Fruit fly (Drosophila melanogaster) whole organism, embryonic: ENCODE measurements around the gene Wdr33.
A peak's percentile ranks its signal among the peaks of the same experiment; 100 is the strongest.

Experiments used
- Ada2b ChIP-seq: fragments of 200-800 bp; sonication (Bioruptor generic); IDR thresholded peaks from 2 replicates; pipeline ENCODE4 v1.3.6; 2022; ENCODE audit warnings: missing biosample characterization, missing genetic modification characterization
- B-H1 ChIP-seq: fragments of 200-800 bp; sonication (Bioruptor generic); IDR thresholded peaks from 3 replicates; pipeline ENCODE4 v1.3.6; 2022; ENCODE audit warnings: missing biosample characterization, missing genetic modification characterization
- CG10321 ChIP-seq: fragments of 200-800 bp; sonication (Bioruptor generic); IDR thresholded peaks from 2 replicates; pipeline ENCODE4 v1.3.6; 2022; ENCODE audit warnings: missing biosample characterization, missing genetic modification characterization
- CG10565 ChIP-seq: fragments of 200-800 bp; sonication (Bioruptor generic); optimal IDR thresholded peaks from 3 replicates; lab custom pipeline; 2016; ENCODE audit warnings: missing biosample characterization, mild to moderate bottlenecking, missing genetic modification characterization
- CG10959 ChIP-seq: fragments of 200-800 bp; sonication (Bioruptor generic); IDR thresholded peaks from 2 replicates; pipeline ENCODE4 v1.3.6; 2022; ENCODE audit warnings: missing biosample characterization, missing genetic modification characterization
- CG11085 ChIP-seq: fragments of 200-800 bp; sonication (Bioruptor generic); IDR thresholded peaks from 2 replicates; pipeline ENCODE4 v1.3.6; 2022; ENCODE audit warnings: missing biosample characterization, missing genetic modification characterization
- CG11504 ChIP-seq: fragments of 200-800 bp; sonication (Bioruptor generic); optimal IDR thresholded peaks from 3 replicates; lab custom pipeline; 2019; ENCODE audit warnings: missing biosample characterization, mild to moderate bottlenecking, missing genetic modification characterization, moderate library complexity
- CG12236 ChIP-seq: fragments of 200-800 bp; sonication (Bioruptor generic); optimal IDR thresholded peaks from 2 replicates; lab custom pipeline; 2016; ENCODE audit warnings: missing biosample characterization, missing genetic modification characterization
- CG12299 ChIP-seq: fragments of 200-800 bp; sonication (Bioruptor generic); optimal IDR thresholded peaks from 2 replicates; lab custom pipeline; 2018; ENCODE audit warnings: missing biosample characterization, mild to moderate bottlenecking, missing genetic modification characterization
- CG1233 ChIP-seq: fragments of 200-800 bp; sonication (Bioruptor generic); optimal IDR thresholded peaks from 4 replicates; lab custom pipeline; 2018; ENCODE audit warnings: missing biosample characterization, mild to moderate bottlenecking, missing genetic modification characterization
- CG12744 ChIP-seq: fragments of 200-800 bp; sonication (Bioruptor generic); optimal IDR thresholded peaks from 2 replicates; lab custom pipeline; 2016; ENCODE audit warnings: missing biosample characterization, missing genetic modification characterization
- CG15011 ChIP-seq: fragments of 200-800 bp; sonication (Bioruptor generic); optimal IDR thresholded peaks from 3 replicates; lab custom pipeline; 2018; ENCODE audit warnings: missing biosample characterization, mild to moderate bottlenecking, missing genetic modification characterization
- CG15514 ChIP-seq: fragments of 200-800 bp; sonication (Bioruptor generic); optimal IDR thresholded peaks from 3 replicates; lab custom pipeline; 2017; ENCODE audit warnings: missing biosample characterization, missing genetic modification characterization, mild to moderate bottlenecking, moderate library complexity, missing genetic modification reagents
- CG15601 ChIP-seq: fragments of 200-800 bp; sonication (Bioruptor generic); optimal IDR thresholded peaks from 3 replicates; lab custom pipeline; 2019; ENCODE audit warnings: missing biosample characterization, mild to moderate bottlenecking, missing genetic modification characterization, moderate library complexity
- CG1603 ChIP-seq: fragments of 200-800 bp; sonication (Bioruptor generic); optimal IDR thresholded peaks from 2 replicates; lab custom pipeline; 2019; ENCODE audit warnings: missing biosample characterization, mild to moderate bottlenecking, missing genetic modification characterization, moderate library complexity
- CG17568 ChIP-seq: fragments of 200-800 bp; sonication (Bioruptor generic); optimal IDR thresholded peaks from 2 replicates; lab custom pipeline; 2018; ENCODE audit warnings: missing biosample characterization, mild to moderate bottlenecking, missing genetic modification characterization, moderate library complexity
- CG17802 ChIP-seq: fragments of 200-800 bp; sonication (Bioruptor generic); optimal IDR thresholded peaks from 2 replicates; lab custom pipeline; 2018; ENCODE audit warnings: missing biosample characterization, mild to moderate bottlenecking, missing genetic modification characterization, moderate library complexity
- CG2129 ChIP-seq: fragments of 200-800 bp; sonication (Bioruptor generic); IDR thresholded peaks from 2 replicates; pipeline ENCODE4 v1.3.6; 2022; ENCODE audit warnings: missing biosample characterization, missing genetic modification characterization; ENCODE audit not compliant: partially characterized antibody
- CG2712 ChIP-seq: fragments of 200-800 bp; optimal IDR thresholded peaks from 3 replicates; lab custom pipeline; 2019; ENCODE audit warnings: missing biosample characterization, mild to moderate bottlenecking, missing genetic modification characterization, moderate library complexity
- CG2889 ChIP-seq: fragments of 200-800 bp; sonication (Bioruptor generic); IDR thresholded peaks from 3 replicates; pipeline ENCODE4 v1.3.6; 2022; ENCODE audit warnings: missing biosample characterization, missing genetic modification characterization
- CG32772 ChIP-seq: fragments of 200-800 bp; sonication (Bioruptor generic); IDR thresholded peaks from 2 replicates; pipeline ENCODE4 v1.3.6; 2022; ENCODE audit warnings: missing biosample characterization, missing genetic modification characterization
- CG43689 ChIP-seq: fragments of 200-800 bp; sonication (Bioruptor generic); IDR thresholded peaks from 2 replicates; pipeline ENCODE4 v1.3.6; 2022; ENCODE audit warnings: missing biosample characterization, missing genetic modification characterization
- CG6272 ChIP-seq: fragments of 200-800 bp; sonication (Bioruptor generic); IDR thresholded peaks from 2 replicates; pipeline ENCODE4 v1.3.6; 2022; ENCODE audit warnings: missing biosample characterization, missing genetic modification characterization
- CG6683 ChIP-seq: fragments of 200-800 bp; sonication (Bioruptor generic); optimal IDR thresholded peaks from 2 replicates; lab custom pipeline; 2017; ENCODE audit warnings: missing biosample characterization, mild to moderate bottlenecking, missing genetic modification characterization, missing genetic modification reagents
- CG6689 ChIP-seq: fragments of 200-800 bp; sonication (Bioruptor generic); IDR thresholded peaks from 2 replicates; pipeline ENCODE4 v1.3.6; 2022; ENCODE audit warnings: missing biosample characterization, missing genetic modification characterization
- CG7372 ChIP-seq: fragments of 200-800 bp; sonication (Bioruptor generic); IDR thresholded peaks from 2 replicates; pipeline ENCODE4 v1.3.6; 2022; ENCODE audit warnings: missing biosample characterization, missing genetic modification characterization
- CG8388 ChIP-seq: fragments of 200-800 bp; sonication (Bioruptor generic); optimal IDR thresholded peaks from 2 replicates; lab custom pipeline; 2019; ENCODE audit warnings: missing biosample characterization, mild to moderate bottlenecking, missing genetic modification characterization, moderate library complexity
- Camta ChIP-seq: fragments of 200-800 bp; sonication (Bioruptor generic); optimal IDR thresholded peaks from 2 replicates; lab custom pipeline; 2016; ENCODE audit warnings: missing biosample characterization, missing genetic modification characterization
- Doc2 ChIP-seq: fragments of 200-800 bp; sonication (Bioruptor generic); IDR thresholded peaks from 2 replicates; pipeline ENCODE4 v1.3.6; 2022; ENCODE audit warnings: missing biosample characterization, missing genetic modification characterization
- Elba2 ChIP-seq: fragments of 200-800 bp; sonication (Bioruptor generic); optimal IDR thresholded peaks from 3 replicates; lab custom pipeline; 2016; ENCODE audit warnings: missing biosample characterization, missing genetic modification characterization
- Fer3 ChIP-seq: fragments of 200-800 bp; sonication (Bioruptor generic); optimal IDR thresholded peaks from 2 replicates; lab custom pipeline; 2018; ENCODE audit warnings: missing biosample characterization, mild to moderate bottlenecking, missing genetic modification characterization, moderate library complexity
- GATAe ChIP-seq: fragments of 200-800 bp; sonication (Bioruptor generic); conservative IDR thresholded peaks from 2 replicates; pipeline ENCODE4 v1.3.6; 2022; ENCODE audit warnings: missing biosample characterization, missing genetic modification characterization
- Gug ChIP-seq: fragments of 200-800 bp; sonication (Bioruptor generic); IDR thresholded peaks from 4 replicates; pipeline ENCODE4 v1.3.6; 2022; ENCODE audit warnings: missing biosample characterization, missing genetic modification characterization
- Hr39 ChIP-seq: fragments of >200 bp; optimal IDR thresholded peaks from 2 replicates; lab custom pipeline; 2017
- Six4 ChIP-seq: fragments of 200-800 bp; sonication (Bioruptor generic); optimal IDR thresholded peaks from 2 replicates; lab custom pipeline; 2016; ENCODE audit warnings: missing biosample characterization, missing genetic modification characterization
- TFAM ChIP-seq: fragments of 200-800 bp; sonication (Bioruptor generic); optimal IDR thresholded peaks from 2 replicates; lab custom pipeline; 2017; ENCODE audit warnings: missing biosample characterization, missing genetic modification characterization, inconsistent platforms
- Usf ChIP-seq: fragments of 200-800 bp; sonication (Bioruptor generic); optimal IDR thresholded peaks from 2 replicates; lab custom pipeline; 2017; ENCODE audit warnings: missing genotype, missing biosample characterization, missing genetic modification characterization
- Xrp1 ChIP-seq: fragments of 200-800 bp; sonication (Bioruptor generic); IDR thresholded peaks from 2 replicates; pipeline ENCODE4 v1.3.6; 2022; ENCODE audit warnings: missing biosample characterization, missing genetic modification characterization
- bigmax ChIP-seq: fragments of 200-800 bp; sonication (Bioruptor generic); optimal IDR thresholded peaks from 2 replicates; lab custom pipeline; 2018; ENCODE audit warnings: missing biosample characterization, mild to moderate bottlenecking, missing genetic modification characterization
- cas ChIP-seq: fragments of 200-800 bp; sonication (Bioruptor generic); IDR thresholded peaks from 2 replicates; pipeline ENCODE4 v1.3.6; 2022; ENCODE audit warnings: missing biosample characterization, missing genetic modification characterization
- crol ChIP-seq: fragments of 200-800 bp; sonication (Bioruptor generic); IDR thresholded peaks from 2 replicates; pipeline ENCODE4 v1.3.6; 2022; ENCODE audit warnings: missing biosample characterization, missing genetic modification characterization
- exex ChIP-seq: fragments of 200-800 bp; sonication (Bioruptor generic); optimal IDR thresholded peaks from 4 replicates; lab custom pipeline; 2018; ENCODE audit warnings: missing biosample characterization, mild to moderate bottlenecking, missing genetic modification characterization, moderate library complexity
- h ChIP-seq: fragments of >200 bp; optimal IDR thresholded peaks from 2 replicates; lab custom pipeline; 2017
- ind ChIP-seq: fragments of 200-800 bp; sonication (Bioruptor generic); optimal IDR thresholded peaks from 3 replicates; lab custom pipeline; 2016; ENCODE audit warnings: missing biosample characterization, missing genetic modification characterization
- lola ChIP-seq, 3 experiments: fragments of >200 bp in 2 of 3; fragments of 200-800 bp in 1 of 3; sonication (Bioruptor generic) in 1 of 3; optimal IDR thresholded peaks; 2 replicates each; lab custom pipeline; 2017 to 2019; ENCODE audit warnings: missing biosample characterization in 3 of 3, missing genetic modification characterization in 3 of 3, mild to moderate bottlenecking in 1 of 3, moderate library complexity in 1 of 3
- pan ChIP-seq, 4 experiments: fragments of >200 bp in 3 of 4; fragments of 200-800 bp in 1 of 4; sonication (Bioruptor generic) in 1 of 4; optimal IDR thresholded peaks in 3 of 4; IDR thresholded peaks in 1 of 4; 2 replicates each; pipeline versions ENCODE4 v1.3.6 to Lab custom; 2017 to 2022; ENCODE audit warnings: missing biosample characterization in 2 of 4, missing genetic modification characterization in 2 of 4, mixed read lengths in 1 of 4
- rib ChIP-seq: fragments of 200-800 bp; sonication (Bioruptor generic); IDR thresholded peaks from 2 replicates; pipeline ENCODE4 v1.3.6; 2022; ENCODE audit warnings: missing biosample characterization, missing genetic modification characterization
- scrt ChIP-seq: fragments of 200-800 bp; sonication (Bioruptor generic); optimal IDR thresholded peaks from 2 replicates; lab custom pipeline; 2018; ENCODE audit warnings: missing biosample characterization, mild to moderate bottlenecking, missing genetic modification characterization, moderate library complexity
- so ChIP-seq: fragments of 200-800 bp; sonication (Bioruptor generic); IDR thresholded peaks from 3 replicates; pipeline ENCODE4 v1.3.6; 2022; ENCODE audit warnings: missing biosample characterization, missing genetic modification characterization
- zfh1 ChIP-seq: fragments of 200-800 bp; sonication (Bioruptor generic); IDR thresholded peaks from 3 replicates; pipeline ENCODE4 v1.3.6; 2022; ENCODE audit warnings: missing biosample characterization, missing genetic modification characterization

Wdr33 gene

DNA sequence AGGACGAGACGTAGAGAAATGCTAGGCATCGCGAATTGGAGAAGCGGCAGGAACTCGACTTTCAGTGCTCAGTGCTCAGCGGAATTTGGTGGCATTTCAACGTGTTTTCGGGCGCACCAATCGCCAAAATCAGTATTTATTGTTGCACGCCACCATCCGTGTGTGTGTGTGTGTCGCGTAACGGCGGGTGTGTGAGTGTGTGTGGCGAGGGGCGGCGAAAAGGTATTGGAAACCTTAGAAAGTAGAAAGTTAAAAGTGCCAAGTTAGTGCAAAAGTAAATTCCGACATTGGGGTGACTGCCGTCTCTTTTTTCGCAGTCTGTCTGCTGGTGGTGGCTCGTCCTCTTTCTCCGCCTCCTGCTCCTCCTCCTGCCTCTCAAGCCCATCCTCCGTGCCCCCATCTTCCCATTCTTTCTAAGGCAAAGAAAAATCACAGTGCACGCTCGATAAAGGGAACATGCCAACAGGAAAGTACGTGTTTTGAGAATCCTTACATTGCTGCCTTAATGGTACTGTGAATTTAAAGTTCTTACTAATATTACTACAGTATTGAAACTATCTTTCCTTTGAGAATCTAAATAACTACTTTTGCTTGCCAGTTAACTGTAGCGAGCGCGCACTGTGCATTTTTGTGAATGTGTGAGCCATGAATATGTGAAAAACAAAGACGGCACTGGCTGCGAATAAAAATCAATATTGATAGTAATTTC, 25.8 kb downstream of the Wdr33 start (continued):
- peak; percentile 15; the same call in 2 of the 3 replicates for TF ChIP-seq B-H1
- TF ChIP-seq lola (GFP tag; optimal IDR thresholded peaks at IDR 0.05; lab: Kevin White, UChicago): peak in 1 of 3 experiments; percentile 8
- peak; percentile 60 for TF ChIP-seq ind
- no peak; the same call in 1 of the 2 replicates for TF ChIP-seq crol (GFP tag; lab: Robert Waterston, UW)
- no peak for TF ChIP-seq CG12744 (GFP tag; lab: Kevin White, UChicago)
- no peak for TF ChIP-seq CG8388 (GFP tag; lab: Kevin White, UChicago)
- TF ChIP-seq CG6689: peak; percentile 60; the same call in 1 of the 2 replicates
- no peak for TF ChIP-seq CG43689
- no peak for TF ChIP-seq CG11085 (GFP tag; lab: Robert Waterston, UW)
- TF ChIP-seq Gug (GFP tag; lab: Robert Waterston, UW): peak; percentile 33; the same call in 1 of the 4 replicates
- no peak for TF ChIP-seq cas (GFP tag; lab: Robert Waterston, UW)
- 0 out of 3 replicates have a peak, but pooled peaks have one; percentile 30 for TF ChIP-seq so
- 0 out of 2 replicates have a peak, but pooled peaks have one; percentile 23 for TF ChIP-seq Ada2b (GFP tag; lab: Robert Waterston, UW)
- TF ChIP-seq Doc2: no peak
- TF ChIP-seq CG12299 (tag; lab: Kevin White, UChicago): peak; percentile 51
- peak; percentile 28 for TF ChIP-seq CG15011 (GFP tag; lab: Kevin White, UChicago)
- TF ChIP-seq TFAM (GFP tag; lab: Kevin White, UChicago): no peak
- TF ChIP-seq Usf (GFP tag; lab: Kevin White, UChicago): no peak
- no peak for TF ChIP-seq CG17568
- TF ChIP-seq GATAe (GFP tag; lab: Robert Waterston, UW): no peak
- TF ChIP-seq CG15514: peak; percentile 29
- TF ChIP-seq CG2712 (tag; lab: Kevin White, UChicago): peak; percentile 61
- no peak for TF ChIP-seq bigmax (GFP tag; lab: Kevin White, UChicago)
- TF ChIP-seq zfh1 (GFP tag; lab: Robert Waterston, UW): no peak; the same call in 2 of the 3 replicates
- peak; percentile 5 for TF ChIP-seq CG6683
- no peak for TF ChIP-seq Hr39 (lab: Kevin White, UChicago)
- TF ChIP-seq CG1603 (tag; lab: Kevin White, UChicago): peak; percentile 56
- TF ChIP-seq CG32772 (GFP tag; lab: Robert Waterston, UW): no peak; the same call in 1 of the 2 replicates
- TF ChIP-seq CG6272 (GFP tag; lab: Robert Waterston, UW): no peak
- no peak for TF ChIP-seq pan (optimal IDR thresholded peaks at IDR 0.05; lab: Kevin White, UChicago)
- peak in 1 of 2 experiments; percentile 51 for TF ChIP-seq pan (GFP tag; optimal IDR thresholded peaks at IDR 0.05 in 1 of 2, IDR thresholded peaks at IDR 0.05 in 1 of 2)
- no peak for TF ChIP-seq CG2129 (GFP tag; lab: Robert Waterston, UW)
- TF ChIP-seq CG1233 (GFP tag; lab: Kevin White, UChicago): peak; percentile 11
- no peak for TF ChIP-seq Camta
- TF ChIP-seq CG15601 (tag; lab: Kevin White, UChicago): peak; percentile 31
- no peak for TF ChIP-seq h (lab: Kevin White, UChicago)
- no peak for TF ChIP-seq exex
- TF ChIP-seq CG12236: no peak
- no peak for TF ChIP-seq CG10959 (GFP tag; lab: Robert Waterston, UW)
- no peak for TF ChIP-seq scrt
- 0 out of 3 replicates have a peak, but pooled peaks have one; percentile 22 for TF ChIP-seq CG2889 (GFP tag; lab: Robert Waterston, UW)
- peak; percentile 48; the same call in 1 of the 2 replicates for TF ChIP-seq Xrp1 (GFP tag; lab: Robert Waterston, UW)
- TF ChIP-seq Fer3: peak; percentile 62
- no peak for TF ChIP-seq CG17802
- no peak for TF ChIP-seq Elba2
- TF ChIP-seq CG10565 (GFP tag; lab: Kevin White, UChicago): no peak
- TF ChIP-seq CG11504: peak; percentile 72
- TF ChIP-seq CG10321 (GFP tag; lab: Robert Waterston, UW): no peak
- no peak for TF ChIP-seq Six4 (GFP tag; lab: Kevin White, UChicago)
- no peak for TF ChIP-seq CG7372 (GFP tag; lab: Robert Waterston, UW)
- TF ChIP-seq rib: no peak
